Worm (Caenorhabditis elegans) whole organism, L4 larva: ENCODE results near the gene C13A2.6.

Source experiments
- nhr-11 ChIP-seq: fragments of 150-350 bp; optimal IDR thresholded peaks from 2 replicates; lab custom pipeline; 2014; ENCODE audit warnings: missing biosample characterization, missing genetic modification characterization
- pha-4 ChIP-seq, 2 experiments: fragments of 150-350 bp in 1 of 2; fragments of 200-800 bp in 1 of 2; sonication (Bioruptor generic) in 1 of 2; IDR thresholded peaks in 1 of 2; optimal IDR thresholded peaks in 1 of 2; 2 replicates each; pipeline versions ENCODE4 v1.3.6 to Lab custom; 2014 to 2022; ENCODE audit warnings: missing genetic modification characterization in 2 of 2, missing genetic modification reagents in 2 of 2, missing biosample characterization in 1 of 2, missing compliant biosample characterization in 1 of 2
- unc-62 ChIP-seq, 3 experiments: fragments of 150-350 bp in 1 of 3; sonication (generic microtip); optimal IDR thresholded peaks in 2 of 3; peaks in 1 of 3; 1 replicate in 1 of 3; 2 replicates in 2 of 3; lab custom pipeline; 2014 to 2017; ENCODE audit warnings: missing biosample characterization in 3 of 3, missing genetic modification characterization in 3 of 3, missing genetic modification reagents in 3 of 3, missing genotype in 1 of 3

DNA sequence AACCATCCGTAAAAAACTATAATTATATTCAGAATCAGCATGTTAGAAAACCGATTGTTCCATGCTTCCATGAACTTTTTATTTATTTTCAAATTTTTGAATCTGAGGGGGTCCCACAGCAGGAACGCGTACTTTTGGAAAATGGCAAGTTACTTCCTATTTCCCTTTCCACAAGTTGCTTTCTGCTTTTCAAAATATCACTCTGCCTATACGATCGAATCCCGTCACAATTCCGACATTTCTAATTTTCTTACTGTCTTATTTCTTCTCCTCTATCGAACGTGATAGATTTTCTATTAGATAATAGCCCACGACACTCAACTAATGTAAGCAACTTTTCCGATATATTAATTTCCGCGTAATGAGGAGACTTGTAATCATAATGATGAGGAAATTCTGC, 6.0 kb downstream of the C13A2.6 start, which contains the start of gene C13A2.5:
- TF ChIP-seq pha-4 (GFP tag; IDR thresholded peaks at IDR 0.05; lab: Robert Waterston, UW), result no peak
- no peak for TF ChIP-seq pha-4 (tag; optimal IDR thresholded peaks at IDR 0.05; lab: Kevin White, UChicago)
- TF ChIP-seq unc-62 (GFP tag; optimal IDR thresholded peaks at IDR 0.05 in 1 of 2; lab: Kevin White, UChicago), result no peak
- TF ChIP-seq unc-62 (tag; optimal IDR thresholded peaks at IDR 0.05; lab: Kevin White, UChicago), result no peak
- no peak for TF ChIP-seq nhr-11 (tag; lab: Kevin White, UChicago)
